Fruit fly (Drosophila melanogaster): ENCODE measurements around the gene ca.

dm6 chr3R:29765267-29766095, 41.1 kb upstream of the ca start, which contains the start of gene kay:
- TF ChIP-seq CG7101 (tag; optimal IDR thresholded peaks at IDR 0.05), result no peak
- TF ChIP-seq CG5204 (GFP tag; optimal IDR thresholded peaks at IDR 0.05), result no peak
- peak; percentile 53 for TF ChIP-seq kay (GFP tag; ENCODE audit: borderline replicate concordance)
- TF ChIP-seq CG11617 (GFP tag; optimal IDR thresholded peaks at IDR 0.05), result no peak
- TF ChIP-seq CG1620 (GFP tag; optimal IDR thresholded peaks at IDR 0.05), result no peak
- no peak for TF ChIP-seq toe (GFP tag; optimal IDR thresholded peaks at IDR 0.05)
- no peak for TF ChIP-seq cic (GFP tag; optimal IDR thresholded peaks at IDR 0.05)
- no peak for TF ChIP-seq bab1 (GFP tag; optimal IDR thresholded peaks at IDR 0.05)
- no peak for TF ChIP-seq CG33017 (tag; optimal IDR thresholded peaks at IDR 0.05)
- no peak for TF ChIP-seq Clk (GFP tag; optimal IDR thresholded peaks at IDR 0.05)
- TF ChIP-seq ovo (GFP tag; optimal IDR thresholded peaks at IDR 0.05), result no peak

All from whole organism, adult.